Worm (Caenorhabditis elegans) whole organism, L1 larva: ENCODE results near the gene W01B6.3.

ENCODE experiments used
- C16A3.4 ChIP-seq: fragments of 150-350 bp; optimal IDR thresholded peaks from 2 replicates; lab custom pipeline; 2014; ENCODE audit warnings: missing biosample characterization, missing genetic modification characterization
- Y116A8C.19 ChIP-seq: sonication (generic microtip); optimal IDR thresholded peaks from 2 replicates; lab custom pipeline; 2016; ENCODE audit warnings: missing compliant biosample characterization, missing genetic modification characterization, borderline replicate concordance
- aly-2 ChIP-seq: fragments of 150-350 bp; optimal IDR thresholded peaks from 2 replicates; lab custom pipeline; 2014; ENCODE audit warnings: missing biosample characterization, missing genetic modification characterization
- ceh-63 ChIP-seq: fragments of 200-800 bp; sonication (Bioruptor generic); optimal IDR thresholded peaks from 2 replicates; lab custom pipeline; 2018; ENCODE audit warnings: mild to moderate bottlenecking, missing genetic modification characterization, missing compliant biosample characterization
- ceh-82 ChIP-seq, 3 experiments: fragments of 150-350 bp in 1 of 3; sonication (generic microtip) in 2 of 3; optimal IDR thresholded peaks; 2 replicates each; lab custom pipeline; 2014 to 2017; ENCODE audit warnings: missing biosample characterization in 3 of 3, missing genetic modification characterization in 3 of 3
- ceh-88 ChIP-seq: fragments of 200-800 bp; sonication (Bioruptor generic); IDR thresholded peaks from 2 replicates; pipeline ENCODE4 v1.3.6; 2022; ENCODE audit warnings: missing genetic modification characterization, missing compliant biosample characterization
- ces-1 ChIP-seq: fragments of 150-350 bp; optimal IDR thresholded peaks from 2 replicates; lab custom pipeline; 2014; ENCODE audit warnings: missing biosample characterization, missing genetic modification reagents, missing genetic modification characterization
- efl-3 ChIP-seq: fragments of 200-800 bp; sonication (Bioruptor generic); optimal IDR thresholded peaks from 2 replicates; lab custom pipeline; 2018; ENCODE audit warnings: mild to moderate bottlenecking, missing genetic modification characterization, missing compliant biosample characterization
- egl-13 ChIP-seq: sonication (generic microtip); optimal IDR thresholded peaks from 2 replicates; lab custom pipeline; 2016; ENCODE audit warnings: missing genotype, missing genetic modification reagents, missing genetic modification characterization, missing compliant biosample characterization
- egl-27 ChIP-seq, 2 experiments: fragments of 150-350 bp in 1 of 2; sonication (generic microtip); optimal IDR thresholded peaks; 3 replicates each; lab custom pipeline; 2017 to 2018; ENCODE audit warnings: missing biosample characterization in 2 of 2, missing genetic modification characterization in 2 of 2, missing genetic modification reagents in 2 of 2
- elt-2 ChIP-seq: sonication (generic microtip); optimal IDR thresholded peaks from 2 replicates; lab custom pipeline; 2016; ENCODE audit warnings: missing genetic modification characterization, mild to moderate bottlenecking, inconsistent platforms, missing compliant biosample characterization, missing genetic modification reagents
- ets-5 ChIP-seq: fragments of 200-800 bp; sonication (Bioruptor generic); IDR thresholded peaks from 2 replicates; pipeline ENCODE4 v1.3.6; 2022; ENCODE audit warnings: missing genetic modification characterization, missing compliant biosample characterization
- fkh-10 ChIP-seq: sonication (generic microtip); optimal IDR thresholded peaks from 2 replicates; lab custom pipeline; 2017; ENCODE audit warnings: missing biosample characterization, missing genetic modification reagents, missing genetic modification characterization
- lin-13 ChIP-seq: fragments of 150-350 bp; optimal IDR thresholded peaks from 2 replicates; lab custom pipeline; 2014; ENCODE audit warnings: missing biosample characterization, missing genetic modification reagents, missing genetic modification characterization
- lin-14 ChIP-seq: fragments of 200-800 bp; sonication (Bioruptor generic); optimal IDR thresholded peaks from 2 replicates; lab custom pipeline; 2018; ENCODE audit warnings: mild to moderate bottlenecking, missing genetic modification characterization, moderate library complexity, missing compliant biosample characterization
- lin-35 ChIP-seq, 2 experiments: fragments of 150-350 bp; optimal IDR thresholded peaks; 2 replicates each; lab custom pipeline; 2014; ENCODE audit warnings: missing biosample characterization in 2 of 2, missing genetic modification characterization in 2 of 2, missing genetic modification reagents in 2 of 2
- lin-39 ChIP-seq: fragments of 150-350 bp; optimal IDR thresholded peaks from 2 replicates; lab custom pipeline; 2014; ENCODE audit warnings: missing biosample characterization, missing genetic modification reagents, missing genetic modification characterization
- lsy-2 ChIP-seq, 2 experiments: fragments of 150-350 bp; optimal IDR thresholded peaks; 2 replicates each; lab custom pipeline; 2014; ENCODE audit warnings: missing biosample characterization in 2 of 2, missing genetic modification characterization in 2 of 2
- mab-9 ChIP-seq: fragments of 200-800 bp; sonication (Bioruptor generic); IDR thresholded peaks from 2 replicates; pipeline ENCODE4 v1.3.6; 2022; ENCODE audit warnings: missing genetic modification reagents, missing genetic modification characterization, missing compliant biosample characterization
- mdl-1 ChIP-seq, 2 experiments: fragments of 150-350 bp; optimal IDR thresholded peaks; 2 replicates each; lab custom pipeline; 2014 to 2017; ENCODE audit warnings: missing biosample characterization in 2 of 2, missing genetic modification characterization in 2 of 2, inconsistent platforms in 1 of 2
- nhr-11 ChIP-seq: fragments of 150-350 bp; optimal IDR thresholded peaks from 2 replicates; lab custom pipeline; 2014; ENCODE audit warnings: missing biosample characterization, missing genetic modification characterization
- nhr-12 ChIP-seq: sonication (generic microtip); optimal IDR thresholded peaks from 2 replicates; lab custom pipeline; 2017; ENCODE audit warnings: missing biosample characterization, missing genetic modification characterization
- nhr-237 ChIP-seq: fragments of 150-350 bp; optimal IDR thresholded peaks from 2 replicates; lab custom pipeline; 2014; ENCODE audit warnings: missing biosample characterization, missing genetic modification characterization
- nhr-47 ChIP-seq: sonication (generic microtip); optimal IDR thresholded peaks from 2 replicates; lab custom pipeline; 2016; ENCODE audit warnings: mild to moderate bottlenecking, missing genetic modification characterization, moderate library complexity, missing compliant biosample characterization
- nhr-76 ChIP-seq: sonication (generic microtip); optimal IDR thresholded peaks from 2 replicates; lab custom pipeline; 2017; ENCODE audit warnings: missing biosample characterization, missing genetic modification characterization
- nhr-84 ChIP-seq: sonication (generic microtip); optimal IDR thresholded peaks from 2 replicates; lab custom pipeline; 2017; ENCODE audit warnings: missing biosample characterization, missing genetic modification characterization
- nhr-85 ChIP-seq: sonication (generic microtip); peaks from one replicate; lab custom pipeline; 2016; ENCODE audit warnings: missing genetic modification characterization, inconsistent platforms, missing compliant biosample characterization
- nhr-90 ChIP-seq: sonication (generic microtip); optimal IDR thresholded peaks from 2 replicates; lab custom pipeline; 2016; ENCODE audit warnings: mild to moderate bottlenecking, missing genetic modification characterization, missing compliant biosample characterization; ENCODE audit not compliant: poor library complexity
- skn-1 ChIP-seq: fragments of 150-350 bp; optimal IDR thresholded peaks from 2 replicates; lab custom pipeline; 2014; ENCODE audit warnings: missing biosample characterization, missing genetic modification characterization
- snpc-4 ChIP-seq: fragments of 150-350 bp; optimal IDR thresholded peaks from 2 replicates; lab custom pipeline; 2014; ENCODE audit warnings: missing biosample characterization, missing genetic modification characterization
- snu-23 ChIP-seq: sonication (generic microtip); optimal IDR thresholded peaks from 2 replicates; lab custom pipeline; 2016; ENCODE audit warnings: missing genetic modification characterization, missing compliant biosample characterization
- swsn-7 ChIP-seq: sonication (generic microtip); optimal IDR thresholded peaks from 2 replicates; lab custom pipeline; 2016; ENCODE audit warnings: missing genetic modification characterization, missing compliant biosample characterization
- tbx-2 ChIP-seq: sonication (generic microtip); optimal IDR thresholded peaks from 2 replicates; lab custom pipeline; 2016; ENCODE audit warnings: missing genetic modification characterization, missing compliant biosample characterization
- unc-130 ChIP-seq: fragments of 150-350 bp; optimal IDR thresholded peaks from 2 replicates; lab custom pipeline; 2017; ENCODE audit warnings: missing biosample characterization, missing genetic modification characterization, inconsistent platforms
- unc-30 ChIP-seq: sonication (generic microtip); optimal IDR thresholded peaks from 2 replicates; lab custom pipeline; 2017; ENCODE audit warnings: missing biosample characterization, missing genetic modification characterization
- unc-62 ChIP-seq: fragments of 150-350 bp; optimal IDR thresholded peaks from 2 replicates; lab custom pipeline; 2014; ENCODE audit warnings: missing biosample characterization, missing genetic modification reagents, missing genetic modification characterization
- vab-15 ChIP-seq: sonication (generic microtip); optimal IDR thresholded peaks from 2 replicates; lab custom pipeline; 2017; ENCODE audit warnings: missing genotype, mild to moderate bottlenecking, missing genetic modification characterization, missing compliant biosample characterization
- ztf-4 ChIP-seq: fragments of 150-350 bp; optimal IDR thresholded peaks from 2 replicates; lab custom pipeline; 2014; ENCODE audit warnings: missing biosample characterization, missing genetic modification characterization

Gene W01B6.3

DNA sequence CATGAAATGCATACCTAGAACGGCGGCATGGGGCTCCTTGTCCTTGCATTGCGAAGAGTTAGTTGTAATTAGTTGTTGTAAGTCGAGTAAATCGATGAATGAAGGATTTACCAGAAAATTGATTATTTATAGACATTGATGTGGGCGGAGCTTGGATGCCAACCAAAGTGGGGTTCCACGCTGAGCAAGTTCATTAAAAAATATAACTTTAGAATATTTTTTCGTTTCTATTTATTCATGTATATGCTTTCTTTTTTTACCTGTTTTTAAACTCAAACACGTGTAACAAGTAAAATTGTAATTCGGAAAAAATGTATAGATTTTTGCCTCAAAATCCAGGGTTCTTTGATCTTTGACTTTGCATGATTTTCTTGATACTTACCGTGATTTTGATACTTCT is 44.9 kb downstream of the W01B6.3 start, which contains the start of gene gipc-2:
gipc-2 (minus strand) TSS at position 101 of the 400 bp plus-strand sequence.
- TF ChIP-seq skn-1 (tag; lab: Kevin White, UChicago) (no peak), aly-2 (no peak), lin-35 (GFP tag; optimal IDR thresholded peaks at IDR 0.05; lab: Kevin White, UChicago) (no peak), C16A3.4 (tag; lab: Kevin White, UChicago) (no peak), lin-39 (no peak), nhr-76 (tag; lab: Kevin White, UChicago) (no peak), unc-130 (tag; lab: Kevin White, UChicago) (no peak), nhr-237 (tag; lab: Kevin White, UChicago) (no peak), unc-62 (GFP tag; lab: Kevin White, UChicago) (no peak), nhr-90 (tag; lab: Kevin White, UChicago) (no peak)

DNA sequence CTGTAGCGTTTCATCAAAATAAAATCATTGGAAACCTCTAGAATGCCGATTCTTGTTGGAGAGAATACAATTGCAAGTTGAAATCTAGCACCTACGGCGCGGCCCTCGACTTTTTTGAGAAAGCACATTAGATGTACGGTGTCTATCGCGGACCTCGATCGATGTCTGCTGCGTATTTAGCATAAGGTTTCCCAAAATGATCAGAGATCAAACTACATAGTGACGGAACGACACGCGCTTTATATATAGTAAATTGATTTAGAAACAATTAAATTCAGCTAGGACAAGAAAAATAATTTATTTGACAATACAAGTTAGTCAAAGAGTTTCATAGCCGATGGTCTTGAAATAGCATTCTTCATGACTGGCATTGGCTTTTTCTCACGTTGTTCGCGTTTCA is 46.3 kb downstream of the W01B6.3 start:
- TF ChIP-seq ceh-82 (tag; optimal IDR thresholded peaks at IDR 0.05; lab: Kevin White, UChicago) (no peak), snu-23 (GFP tag; lab: Kevin White, UChicago) (no peak), nhr-84 (tag; lab: Kevin White, UChicago) (no peak), snpc-4 (tag; lab: Kevin White, UChicago) (no peak), elt-2 (tag; lab: Kevin White, UChicago) (no peak), lin-13 (GFP tag; lab: Kevin White, UChicago) (no peak), egl-27 (tag; optimal IDR thresholded peaks at IDR 0.05; lab: Kevin White, UChicago) (no peak), ztf-4 (tag; lab: Kevin White, UChicago) (no peak), vab-15 (no peak), unc-30 (no peak), nhr-85 (no peak), fkh-10 (no peak)

DNA sequence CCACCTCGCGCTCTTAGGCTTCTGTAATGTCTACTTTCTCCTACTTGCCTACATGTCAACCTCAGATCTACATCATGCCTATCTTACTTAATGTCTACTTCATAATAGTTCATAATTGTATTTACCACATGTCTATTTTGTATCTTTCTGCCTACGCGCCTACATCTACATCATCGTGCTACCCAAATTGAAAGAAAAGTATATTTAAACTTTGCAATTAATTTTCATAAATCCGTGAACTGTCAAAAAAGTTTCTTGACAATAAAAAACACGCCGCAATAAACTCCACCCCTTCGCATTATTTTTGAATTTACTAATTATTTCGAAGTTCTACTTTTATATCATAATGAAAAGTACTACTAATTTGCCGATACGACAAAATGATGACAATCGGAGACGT is 49.4 kb downstream of the W01B6.3 start, which contains the start of gene F44D12.8:
F44D12.8 (plus strand) TSS at position 301 of the 400 bp plus-strand sequence.
- no peak for TF ChIP-seq lsy-2 (tag; optimal IDR thresholded peaks at IDR 0.05; lab: Kevin White, UChicago)
- TF ChIP-seq ceh-88 (GFP tag; lab: Robert Waterston, UW) = no peak
- TF ChIP-seq nhr-76 (tag; lab: Kevin White, UChicago) = no peak
- TF ChIP-seq swsn-7 (tag; lab: Kevin White, UChicago) = no peak
- TF ChIP-seq nhr-12 (tag; lab: Kevin White, UChicago) = no peak
- no peak for TF ChIP-seq ceh-63 (GFP tag; lab: Kevin White, UChicago)
- no peak for TF ChIP-seq lin-14 (GFP tag; lab: Kevin White, UChicago)
- TF ChIP-seq ets-5 = no peak
- no peak for TF ChIP-seq mab-9 (GFP tag; lab: Robert Waterston, UW)
- TF ChIP-seq nhr-47 = no peak
- TF ChIP-seq efl-3 (GFP tag; lab: Kevin White, UChicago) = no peak
- no peak for TF ChIP-seq Y116A8C.19 (tag; lab: Kevin White, UChicago)
- TF ChIP-seq snpc-4 (tag; lab: Kevin White, UChicago) = no peak
- TF ChIP-seq nhr-85 = no peak
- no peak for TF ChIP-seq egl-27 (tag; optimal IDR thresholded peaks at IDR 0.05; lab: Kevin White, UChicago)
- no peak for TF ChIP-seq ztf-4 (tag; lab: Kevin White, UChicago)
- TF ChIP-seq egl-13 (tag; lab: Kevin White, UChicago) = no peak
- TF ChIP-seq unc-30 = no peak

DNA sequence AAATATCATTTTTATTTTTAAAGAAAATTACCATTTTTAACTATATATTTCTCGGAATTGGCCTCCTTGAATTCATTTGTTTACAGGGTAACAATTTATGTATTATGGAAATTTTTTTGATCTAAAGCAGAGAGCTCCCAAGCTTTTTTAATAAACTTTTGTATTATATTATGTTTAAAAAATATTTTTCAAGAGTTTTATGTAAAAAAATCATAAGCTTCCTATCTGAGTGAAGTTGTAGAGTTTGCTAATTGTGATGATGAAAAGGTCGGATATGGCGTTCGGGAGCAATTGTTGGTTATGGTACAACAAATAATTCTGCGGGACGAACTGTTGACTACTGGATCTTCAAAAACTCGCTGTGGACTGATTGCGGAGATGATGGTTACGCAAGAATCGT is 51.1 kb downstream of the W01B6.3 start, which contains the start of gene F44D12.19:
F44D12.19 (plus strand) TSS at position 301 of the 400 bp plus-strand sequence.
- no peak for TF ChIP-seq mdl-1 (tag; optimal IDR thresholded peaks at IDR 0.05; lab: Kevin White, UChicago)
- TF ChIP-seq swsn-7 (tag; lab: Kevin White, UChicago) = no peak
- TF ChIP-seq tbx-2 = no peak
- TF ChIP-seq snu-23 (GFP tag; lab: Kevin White, UChicago) = no peak
- TF ChIP-seq nhr-11 (tag; lab: Kevin White, UChicago) = no peak
- TF ChIP-seq ztf-4 (tag; lab: Kevin White, UChicago) = no peak
- no peak for TF ChIP-seq nhr-90 (tag; lab: Kevin White, UChicago)
- TF ChIP-seq unc-30 = no peak
- no peak for TF ChIP-seq unc-62 (GFP tag; lab: Kevin White, UChicago)
- no peak for TF ChIP-seq ces-1
- no peak for TF ChIP-seq elt-2 (tag; lab: Kevin White, UChicago)
- no peak for TF ChIP-seq nhr-84 (tag; lab: Kevin White, UChicago)
